Worm (Caenorhabditis elegans) whole organism, dauer: ENCODE measurements around the gene cit-1.2.

ENCODE experiments used
- unc-62 ChIP-seq: sonication (generic microtip); optimal IDR thresholded peaks from 2 replicates; lab custom pipeline; 2017; ENCODE audit warnings: missing biosample characterization, missing genetic modification reagents, missing genetic modification characterization

The cit-1.2 gene

ce11 chrIII:7996353-7996752 is 14.2 kb upstream of the cit-1.2 start, which contains the start of gene npr-17:
TSS of gene npr-17 (minus strand) at chrIII:7996453.
- TF ChIP-seq unc-62 (GFP tag; lab: Kevin White, UChicago), result no peak

ce11 chrIII:7997447-7998046 is 13.0 kb upstream of the cit-1.2 start:
- no peak for TF ChIP-seq unc-62 (GFP tag; lab: Kevin White, UChicago)

ce11 chrIII:8001557-8001956 is 9.0 kb upstream of the cit-1.2 start:
- no peak for TF ChIP-seq unc-62 (GFP tag; lab: Kevin White, UChicago)

ce11 chrIII:8004091-8004490 is 6.5 kb upstream of the cit-1.2 start, which contains the start of gene C06G4.6:
TSS of gene C06G4.6 (plus strand) at chrIII:8004391.
- no peak for TF ChIP-seq unc-62 (GFP tag; lab: Kevin White, UChicago)

- TF ChIP-seq unc-62 (GFP tag; lab: Kevin White, UChicago), result no peak
Measured at ce11 chrIII:8009769-8010168, 803 bp upstream of the cit-1.2 start, which contains the start of gene cit-1.1. TSS of gene cit-1.1 (minus strand) at chrIII:8009821.

ce11 chrIII:8013582-8013981 is 3.0 kb downstream of the cit-1.2 start:
- TF ChIP-seq unc-62 (GFP tag; lab: Kevin White, UChicago), result no peak

- TF ChIP-seq unc-62 (GFP tag; lab: Kevin White, UChicago), result no peak
Measured at ce11 chrIII:8016438-8016837, 5.9 kb downstream of the cit-1.2 start, which contains the start of gene F44B9.5. TSS of gene F44B9.5 (minus strand) at chrIII:8016538.

- no peak for TF ChIP-seq unc-62 (GFP tag; lab: Kevin White, UChicago)
Measured at ce11 chrIII:8017053-8017452, 6.5 kb downstream of the cit-1.2 start.

ce11 chrIII:8020823-8021332 is 10.3 kb downstream of the cit-1.2 start, which contains the start of gene lin-36:
TSS of gene lin-36 (minus strand) at chrIII:8020873.
- TF ChIP-seq unc-62 (GFP tag; lab: Kevin White, UChicago), result no peak

ce11 chrIII:8022077-8022476 is 11.5 kb downstream of the cit-1.2 start, which contains the start of gene F44B9.2:
TSS of gene F44B9.2 (plus strand) at chrIII:8022463.
- no peak for TF ChIP-seq unc-62 (GFP tag; lab: Kevin White, UChicago)

ce11 chrIII:8027942-8028341 is 17.4 kb downstream of the cit-1.2 start, which contains the start of gene mdt-30:
TSS of gene mdt-30 (minus strand) at chrIII:8028042.
- TF ChIP-seq unc-62 (GFP tag; lab: Kevin White, UChicago), result no peak

- TF ChIP-seq unc-62 (GFP tag; lab: Kevin White, UChicago), result no peak
Measured at ce11 chrIII:8029487-8029886, 18.9 kb downstream of the cit-1.2 start, which contains the start of gene F44B9.8. TSS of gene F44B9.8 (minus strand) at chrIII:8029649.

- TF ChIP-seq unc-62 (GFP tag; lab: Kevin White, UChicago), result no peak
Measured at ce11 chrIII:8030963-8031362, 20.4 kb downstream of the cit-1.2 start, which contains the start of gene F44B9.9. TSS of gene F44B9.9 (minus strand) at chrIII:8031063.

- TF ChIP-seq unc-62 (GFP tag; lab: Kevin White, UChicago), result no peak
Measured at ce11 chrIII:8033534-8033933, 23.0 kb downstream of the cit-1.2 start, which contains the start of gene F44B9.10. TSS of gene F44B9.10 (minus strand) at chrIII:8033634.

ce11 chrIII:8036050-8036449 is 25.5 kb downstream of the cit-1.2 start:
- no peak for TF ChIP-seq unc-62 (GFP tag; lab: Kevin White, UChicago)

ce11 chrIII:8036497-8036896 is 25.9 kb downstream of the cit-1.2 start:
- TF ChIP-seq unc-62 (GFP tag; lab: Kevin White, UChicago), result no peak

- no peak for TF ChIP-seq unc-62 (GFP tag; lab: Kevin White, UChicago)
Measured at ce11 chrIII:8037941-8038340, 27.4 kb downstream of the cit-1.2 start, which contains the start of gene dpf-6. TSS of gene dpf-6 (plus strand) at chrIII:8038241.
